Worm (Caenorhabditis elegans): ENCODE measurements around the gene prk-2.
"Not testable (repeated sequence)": the region's sequence is repeated elsewhere in the genome, so short reads cannot be mapped to it uniquely, and the experiment has no call there.

prk-2 gene

ce11 chrIII:3346665-3347064 is 23.3 kb downstream of the prk-2 start:
- no peak for TF ChIP-seq nhr-2 (tag; optimal IDR thresholded peaks at IDR 0.05)
- TF ChIP-seq ham-2 (GFP tag; optimal IDR thresholded peaks at IDR 0.05): peak; percentile 8

- no peak for TF ChIP-seq pha-4 (tag; optimal IDR thresholded peaks at IDR 0.05)
- TF ChIP-seq elt-1 (tag; optimal IDR thresholded peaks at IDR 0.05; ENCODE audit: borderline replicate concordance, insufficient read depth): peak; percentile 74
Observed at ce11 chrIII:3345835-3346234, 24.2 kb downstream of the prk-2 start.

ce11 chrIII:3344573-3344972 is 25.4 kb downstream of the prk-2 start, which contains the start of gene gei-1:
Gene gei-1, plus strand, starts transcription at chrIII:3344873.
- no peak for TF ChIP-seq hlh-1 (tag; optimal IDR thresholded peaks at IDR 0.05)
- TF ChIP-seq pha-4 (tag; optimal IDR thresholded peaks at IDR 0.05): no peak
- TF ChIP-seq ces-1 (GFP tag; optimal IDR thresholded peaks at IDR 0.05): no peak
- TF ChIP-seq sptf-1 (tag; optimal IDR thresholded peaks at IDR 0.05): no peak
- no peak for TF ChIP-seq zip-8 (tag; optimal IDR thresholded peaks at IDR 0.05)
- TF ChIP-seq ham-2 (GFP tag; optimal IDR thresholded peaks at IDR 0.05): no peak
- TF ChIP-seq unc-120 (tag; optimal IDR thresholded peaks at IDR 0.05; ENCODE audit: poor library complexity, severe bottlenecking): no peak
- no peak for TF ChIP-seq nhr-28 (tag; optimal IDR thresholded peaks at IDR 0.05)
- TF ChIP-seq cnd-1 (tag; optimal IDR thresholded peaks at IDR 0.05): no peak
- TF ChIP-seq elt-1 (tag; optimal IDR thresholded peaks at IDR 0.05; ENCODE audit: borderline replicate concordance, insufficient read depth): no peak
- TF ChIP-seq unc-62 (GFP tag; optimal IDR thresholded peaks at IDR 0.05): no peak
- TF ChIP-seq nhr-2 (tag; optimal IDR thresholded peaks at IDR 0.05): no peak
- TF ChIP-seq sem-2 (GFP tag; optimal IDR thresholded peaks at IDR 0.05): no peak
- no peak for TF ChIP-seq snpc-4 (tag; optimal IDR thresholded peaks at IDR 0.05)
- TF ChIP-seq flh-1 (GFP tag; optimal IDR thresholded peaks at IDR 0.05): no peak
- no peak for TF ChIP-seq elt-3 (tag; optimal IDR thresholded peaks at IDR 0.05)
- no peak for TF ChIP-seq unc-39 (tag; optimal IDR thresholded peaks at IDR 0.05)
- TF ChIP-seq nhr-12 (tag; optimal IDR thresholded peaks at IDR 0.05): no peak
- no peak for TF ChIP-seq tbx-8 (GFP tag; optimal IDR thresholded peaks at IDR 0.05)
- no peak for TF ChIP-seq M03D4.4 (tag; optimal IDR thresholded peaks at IDR 0.05)

ce11 chrIII:3343463-3343862 is 26.5 kb downstream of the prk-2 start:
- TF ChIP-seq pha-4 (tag; optimal IDR thresholded peaks at IDR 0.05) (peak; percentile 12), mab-5 (tag; optimal IDR thresholded peaks at IDR 0.05) (no peak)

ce11 chrIII:3339317-3340016 is 30.5 kb downstream of the prk-2 start:
- TF ChIP-seq pha-4 (tag; optimal IDR thresholded peaks at IDR 0.05) (peak; percentile 49), blmp-1 (tag; optimal IDR thresholded peaks at IDR 0.05) (peak; percentile 63), M03D4.4 (tag; optimal IDR thresholded peaks at IDR 0.05) (no peak), unc-39 (tag; optimal IDR thresholded peaks at IDR 0.05) (no peak), unc-62 (GFP tag; optimal IDR thresholded peaks at IDR 0.05) (no peak), elt-3 (tag; optimal IDR thresholded peaks at IDR 0.05) (peak; percentile 92), flh-1 (GFP tag; optimal IDR thresholded peaks at IDR 0.05) (no peak)

ce11 chrIII:3332736-3333135 is 37.3 kb downstream of the prk-2 start, which contains the start of gene Y53G8AR.1:
Gene Y53G8AR.1, plus strand, starts transcription at chrIII:3333036.
- not testable (repeated sequence) for TF ChIP-seq nhr-12, ceh-39, blmp-1 (tag; optimal IDR thresholded peaks at IDR 0.05)

ce11 chrIII:3331767-3332166 is 38.2 kb downstream of the prk-2 start:
- no peak for TF ChIP-seq bed-3 (GFP tag; optimal IDR thresholded peaks at IDR 0.05)
- TF ChIP-seq nhr-2 (tag; optimal IDR thresholded peaks at IDR 0.05): no peak
- no peak for TF ChIP-seq flh-1 (GFP tag; optimal IDR thresholded peaks at IDR 0.05)
- TF ChIP-seq tbx-8 (GFP tag; optimal IDR thresholded peaks at IDR 0.05): no peak
- no peak for TF ChIP-seq ceh-43 (GFP tag; optimal IDR thresholded peaks at IDR 0.05)
- no peak for TF ChIP-seq elt-1 (tag; optimal IDR thresholded peaks at IDR 0.05; ENCODE audit: borderline replicate concordance, insufficient read depth)
- no peak for TF ChIP-seq mep-1 (tag; optimal IDR thresholded peaks at IDR 0.05)
- no peak for TF ChIP-seq ham-2 (GFP tag; optimal IDR thresholded peaks at IDR 0.05)
- TF ChIP-seq lsy-2 (tag; optimal IDR thresholded peaks at IDR 0.05): no peak
- no peak for TF ChIP-seq mls-2 (tag; optimal IDR thresholded peaks at IDR 0.05)
- no peak for TF ChIP-seq lin-32 (GFP tag; optimal IDR thresholded peaks at IDR 0.05)
- no peak for TF ChIP-seq sptf-1 (tag; optimal IDR thresholded peaks at IDR 0.05)
- TF ChIP-seq pha-4 (tag; optimal IDR thresholded peaks at IDR 0.05): no peak

Measured in whole organism, mixed stage, embryonic.